Fruit fly (Drosophila melanogaster) whole organism, embryonic: ENCODE results near the gene CG9839.

Source experiments
- Antp ChIP-seq: fragments of 200-800 bp; sonication (Bioruptor generic); optimal IDR thresholded peaks from 3 replicates; lab custom pipeline; 2016; ENCODE audit warnings: missing biosample characterization, missing genetic modification characterization
- CG13624 ChIP-seq: fragments of 200-800 bp; sonication (Bioruptor generic); optimal IDR thresholded peaks from 2 replicates; lab custom pipeline; 2016; ENCODE audit warnings: missing biosample characterization, missing genetic modification characterization
- CG13894 ChIP-seq: fragments of 200-800 bp; sonication (Bioruptor generic); optimal IDR thresholded peaks from 3 replicates; lab custom pipeline; 2018; ENCODE audit warnings: missing biosample characterization, mild to moderate bottlenecking, missing genetic modification characterization, moderate library complexity
- CG14050 ChIP-seq: fragments of 200-800 bp; sonication (Bioruptor generic); IDR thresholded peaks from 3 replicates; pipeline ENCODE4 v1.3.6; 2022; ENCODE audit warnings: missing biosample characterization, missing genetic modification characterization
- CG17612 ChIP-seq: fragments of 200-800 bp; sonication (Bioruptor generic); IDR thresholded peaks from 2 replicates; pipeline ENCODE4 v1.3.6; 2022; ENCODE audit warnings: missing biosample characterization, missing genetic modification characterization
- CG17829 ChIP-seq: fragments of 200-800 bp; optimal IDR thresholded peaks from 2 replicates; lab custom pipeline; 2019; ENCODE audit warnings: missing biosample characterization, mild to moderate bottlenecking, missing genetic modification characterization, moderate library complexity
- CG1792 ChIP-seq: fragments of 200-800 bp; sonication (Bioruptor generic); optimal IDR thresholded peaks from 2 replicates; lab custom pipeline; 2016; ENCODE audit warnings: missing biosample characterization, missing genetic modification characterization
- CG2116 ChIP-seq: fragments of 200-800 bp; sonication (Bioruptor generic); optimal IDR thresholded peaks from 3 replicates; lab custom pipeline; 2018; ENCODE audit warnings: missing biosample characterization, mild to moderate bottlenecking, missing genetic modification characterization
- CG2678 ChIP-seq: fragments of 200-800 bp; sonication (Bioruptor generic); optimal IDR thresholded peaks from 3 replicates; lab custom pipeline; 2019; ENCODE audit warnings: missing biosample characterization, mild to moderate bottlenecking, missing genetic modification characterization, moderate library complexity
- CG32772 ChIP-seq: fragments of 200-800 bp; sonication (Bioruptor generic); IDR thresholded peaks from 2 replicates; pipeline ENCODE4 v1.3.6; 2022; ENCODE audit warnings: missing biosample characterization, missing genetic modification characterization
- CG34376 ChIP-seq: fragments of 200-800 bp; sonication (Bioruptor generic); optimal IDR thresholded peaks from 2 replicates; lab custom pipeline; 2018; ENCODE audit warnings: missing biosample characterization, mild to moderate bottlenecking, missing genetic modification characterization
- CG3995 ChIP-seq: fragments of 200-800 bp; sonication (Bioruptor generic); optimal IDR thresholded peaks from 3 replicates; lab custom pipeline; 2016; ENCODE audit warnings: missing biosample characterization, missing genetic modification characterization
- CG4820 ChIP-seq: fragments of 200-800 bp; sonication (Bioruptor generic); optimal IDR thresholded peaks from 3 replicates; lab custom pipeline; 2016; ENCODE audit warnings: missing biosample characterization, missing genetic modification characterization
- CG5180 ChIP-seq: fragments of 200-800 bp; sonication (Bioruptor generic); optimal IDR thresholded peaks from 3 replicates; lab custom pipeline; 2017; ENCODE audit warnings: missing biosample characterization, missing genetic modification characterization, mild to moderate bottlenecking, moderate library complexity, missing genetic modification reagents
- CG7271 ChIP-seq: fragments of 200-800 bp; sonication (Bioruptor generic); optimal IDR thresholded peaks from 2 replicates; lab custom pipeline; 2018; ENCODE audit warnings: missing biosample characterization, mild to moderate bottlenecking, missing genetic modification characterization, moderate library complexity
- CG8290 ChIP-seq, 3 experiments: fragments of 200-800 bp; sonication (Bioruptor generic); optimal IDR thresholded peaks; 2 replicates each; lab custom pipeline; 2016 to 2019; ENCODE audit warnings: missing biosample characterization in 3 of 3, missing genetic modification characterization in 3 of 3, mild to moderate bottlenecking in 2 of 3, moderate library complexity in 1 of 3
- CG9817 ChIP-seq: fragments of 200-800 bp; sonication (Bioruptor generic); optimal IDR thresholded peaks from 2 replicates; lab custom pipeline; 2018; ENCODE audit warnings: missing biosample characterization, mild to moderate bottlenecking, missing genetic modification characterization, moderate library complexity
- CoRest ChIP-seq: fragments of 200-800 bp; sonication (Bioruptor generic); optimal IDR thresholded peaks from 3 replicates; lab custom pipeline; 2018; ENCODE audit warnings: missing biosample characterization, mild to moderate bottlenecking, missing genetic modification characterization, moderate library complexity
- Drgx ChIP-seq: fragments of 200-800 bp; sonication (Bioruptor generic); IDR thresholded peaks from 2 replicates; pipeline ENCODE4 v1.3.6; 2022; ENCODE audit warnings: missing biosample characterization, missing genetic modification characterization
- Ets97D ChIP-seq: fragments of 200-800 bp; sonication (Bioruptor generic); optimal IDR thresholded peaks from 3 replicates; lab custom pipeline; 2016; ENCODE audit warnings: missing biosample characterization, missing genetic modification characterization
- Fer3 ChIP-seq: fragments of 200-800 bp; sonication (Bioruptor generic); optimal IDR thresholded peaks from 2 replicates; lab custom pipeline; 2018; ENCODE audit warnings: missing biosample characterization, mild to moderate bottlenecking, missing genetic modification characterization, moderate library complexity
- GATAe ChIP-seq: fragments of 200-800 bp; sonication (Bioruptor generic); conservative IDR thresholded peaks from 2 replicates; pipeline ENCODE4 v1.3.6; 2022; ENCODE audit warnings: missing biosample characterization, missing genetic modification characterization
- H2.0 ChIP-seq: fragments of 200-800 bp; sonication (Bioruptor generic); IDR thresholded peaks from 2 replicates; pipeline ENCODE4 v1.3.6; 2022; ENCODE audit warnings: missing biosample characterization, missing genetic modification characterization
- Hey ChIP-seq: fragments of 200-800 bp; sonication (Bioruptor generic); optimal IDR thresholded peaks from 3 replicates; lab custom pipeline; 2018; ENCODE audit warnings: missing biosample characterization, mild to moderate bottlenecking, missing genetic modification characterization
- Mad ChIP-seq: fragments of 200-800 bp; sonication (Bioruptor generic); optimal IDR thresholded peaks from 2 replicates; lab custom pipeline; 2016; ENCODE audit warnings: missing biosample characterization, missing genetic modification characterization
- Oaz ChIP-seq: fragments of 200-800 bp; sonication (Bioruptor generic); IDR thresholded peaks from 2 replicates; pipeline ENCODE4 v1.3.6; 2022; ENCODE audit warnings: missing biosample characterization, missing genetic modification characterization
- Sin3A ChIP-seq: fragments of >200 bp; optimal IDR thresholded peaks from 2 replicates; lab custom pipeline; 2018
- Six4 ChIP-seq: fragments of 200-800 bp; sonication (Bioruptor generic); optimal IDR thresholded peaks from 2 replicates; lab custom pipeline; 2016; ENCODE audit warnings: missing biosample characterization, missing genetic modification characterization
- ap ChIP-seq: fragments of 200-800 bp; sonication (Bioruptor generic); IDR thresholded peaks from 2 replicates; pipeline ENCODE4 v1.3.6; 2022; ENCODE audit warnings: missing biosample characterization, missing genetic modification characterization
- btn ChIP-seq: fragments of 200-800 bp; sonication (Bioruptor generic); optimal IDR thresholded peaks from 2 replicates; lab custom pipeline; 2016; ENCODE audit warnings: missing biosample characterization, missing genetic modification characterization
- croc ChIP-seq: fragments of 200-800 bp; sonication (Bioruptor generic); conservative IDR thresholded peaks from 3 replicates; pipeline ENCODE4 v1.3.6; 2022; ENCODE audit warnings: missing biosample characterization, missing genetic modification characterization
- danr ChIP-seq: fragments of 200-800 bp; sonication (Bioruptor generic); IDR thresholded peaks from 2 replicates; pipeline ENCODE4 v1.3.6; 2022; ENCODE audit warnings: missing biosample characterization, missing genetic modification characterization
- dmrt11E ChIP-seq: fragments of 200-800 bp; sonication (Bioruptor generic); optimal IDR thresholded peaks from 3 replicates; lab custom pipeline; 2018; ENCODE audit warnings: missing biosample characterization, mild to moderate bottlenecking, missing genetic modification characterization, moderate library complexity
- ems ChIP-seq: fragments of 200-800 bp; sonication (Bioruptor generic); optimal IDR thresholded peaks from 3 replicates; lab custom pipeline; 2016; ENCODE audit warnings: missing biosample characterization, missing genetic modification characterization
- en ChIP-seq: fragments of 200-800 bp; sonication (Bioruptor generic); optimal IDR thresholded peaks from 2 replicates; lab custom pipeline; 2016; ENCODE audit warnings: missing biosample characterization, missing genetic modification characterization
- ewg ChIP-seq: fragments of 200-800 bp; sonication (Bioruptor generic); optimal IDR thresholded peaks from 3 replicates; lab custom pipeline; 2017; ENCODE audit warnings: mild to moderate bottlenecking, missing biosample characterization, missing genetic modification reagents, missing genetic modification characterization
- fd3F ChIP-seq: fragments of 200-800 bp; sonication (Bioruptor generic); optimal IDR thresholded peaks from 2 replicates; lab custom pipeline; 2018; ENCODE audit warnings: missing biosample characterization, mild to moderate bottlenecking, missing genetic modification characterization, moderate library complexity
- kah ChIP-seq: fragments of 200-800 bp; sonication (Bioruptor generic); optimal IDR thresholded peaks from 2 replicates; lab custom pipeline; 2018; ENCODE audit warnings: missing biosample characterization, mild to moderate bottlenecking, missing genetic modification characterization
- ken ChIP-seq: fragments of 200-800 bp; sonication (Bioruptor generic); IDR thresholded peaks from 3 replicates; pipeline ENCODE4 v1.3.6; 2022; ENCODE audit warnings: missing biosample characterization, missing genetic modification characterization
- onecut ChIP-seq: fragments of 200-800 bp; sonication (Bioruptor generic); IDR thresholded peaks from 2 replicates; pipeline ENCODE4 v1.3.6; 2022; ENCODE audit warnings: missing biosample characterization, missing genetic modification characterization
- row ChIP-seq: fragments of 200-800 bp; sonication (Bioruptor generic); IDR thresholded peaks from 3 replicates; pipeline ENCODE4 v1.3.6; 2022; ENCODE audit warnings: missing biosample characterization, missing genetic modification characterization
- sc ChIP-seq, 3 experiments: fragments of >200 bp in 2 of 3; fragments of 200-800 bp in 1 of 3; sonication (Bioruptor generic) in 1 of 3; optimal IDR thresholded peaks; 2 replicates in 2 of 3; 3 replicates in 1 of 3; lab custom pipeline; 2017; ENCODE audit warnings: mild to moderate bottlenecking in 1 of 3, missing biosample characterization in 1 of 3, missing genetic modification characterization in 1 of 3, missing genetic modification reagents in 1 of 3
- sisA ChIP-seq: fragments of 200-800 bp; sonication (Bioruptor generic); IDR thresholded peaks from 2 replicates; pipeline ENCODE4 v1.3.6; 2022; ENCODE audit warnings: missing biosample characterization, missing genetic modification characterization
- tin ChIP-seq: fragments of 200-800 bp; sonication (Bioruptor generic); optimal IDR thresholded peaks from 3 replicates; lab custom pipeline; 2016; ENCODE audit warnings: missing biosample characterization, missing genetic modification characterization
- tll ChIP-seq, 2 experiments: fragments of 200-800 bp in 1 of 2; fragments of >200 bp in 1 of 2; sonication (Bioruptor generic) in 1 of 2; optimal IDR thresholded peaks; 2 replicates each; lab custom pipeline; 2017 to 2019; ENCODE audit warnings: missing biosample characterization in 2 of 2, missing genetic modification characterization in 2 of 2, mild to moderate bottlenecking in 1 of 2, moderate library complexity in 1 of 2
- trem ChIP-seq: fragments of 200-800 bp; optimal IDR thresholded peaks from 3 replicates; lab custom pipeline; 2019; ENCODE audit warnings: missing biosample characterization, mild to moderate bottlenecking, missing genetic modification characterization, moderate library complexity
- twi ChIP-seq: fragments of 200-800 bp; optimal IDR thresholded peaks from 2 replicates; lab custom pipeline; 2019; ENCODE audit warnings: missing biosample characterization, mild to moderate bottlenecking, missing genetic modification characterization, moderate library complexity
- tx ChIP-seq: fragments of 200-800 bp; sonication (Bioruptor generic); optimal IDR thresholded peaks from 2 replicates; lab custom pipeline; 2016; ENCODE audit warnings: missing biosample characterization, missing genetic modification characterization
- vfl ChIP-seq: fragments of 200-800 bp; sonication (Bioruptor generic); optimal IDR thresholded peaks from 2 replicates; lab custom pipeline; 2016; ENCODE audit warnings: missing biosample characterization, missing genetic modification characterization

Gene CG9839

DNA sequence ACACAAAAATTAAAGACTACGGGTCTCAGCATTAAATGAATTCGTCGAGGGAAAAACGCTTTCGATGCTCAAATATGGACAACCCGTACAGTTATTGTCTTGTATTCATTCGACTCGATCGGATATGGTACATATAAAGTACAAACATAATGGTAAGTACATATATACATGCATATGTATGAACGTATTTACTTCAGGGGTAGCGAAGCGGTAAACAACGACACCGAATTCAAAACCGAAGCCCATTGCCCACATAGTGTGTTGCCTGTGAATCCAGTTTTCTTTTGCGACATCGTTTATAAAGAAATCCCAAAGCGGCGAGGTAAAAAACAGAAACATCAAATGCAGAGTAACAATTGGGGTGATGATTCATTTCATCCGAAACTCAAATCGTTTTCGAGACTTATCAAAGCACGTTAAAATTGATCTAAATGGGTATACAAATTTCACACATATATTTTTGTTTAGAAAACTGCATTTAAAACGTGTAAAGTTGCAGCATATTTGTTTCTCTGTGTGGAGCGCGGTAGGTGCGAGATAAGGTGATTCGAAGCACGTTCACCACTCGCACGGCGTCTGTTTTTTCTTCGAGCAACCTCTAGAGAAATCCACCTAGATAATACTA lies 6.9 kb upstream of the CG9839 start (continued):
- peak; percentile 11 for TF ChIP-seq CG17829 (tag; lab: Kevin White, UChicago)
- TF ChIP-seq trem (tag; lab: Kevin White, UChicago): no peak
- TF ChIP-seq CG32772 (GFP tag; lab: Robert Waterston, UW): peak; percentile 58; the same call in 1 of the 2 replicates
- TF ChIP-seq sisA: peak; percentile 61
- TF ChIP-seq tx (GFP tag; lab: Kevin White, UChicago): peak; percentile 21
- TF ChIP-seq btn (GFP tag; lab: Kevin White, UChicago): no peak
- peak; percentile 27; the same call in 1 of the 2 replicates for TF ChIP-seq danr (GFP tag; lab: Robert Waterston, UW)
- peak; percentile 20 for TF ChIP-seq kah (GFP tag; lab: Kevin White, UChicago)
- TF ChIP-seq ap (GFP tag; lab: Robert Waterston, UW): no peak
- no peak for TF ChIP-seq CG2116 (GFP tag; lab: Kevin White, UChicago)
- TF ChIP-seq CG13894: peak; percentile 88
- peak; percentile 36 for TF ChIP-seq dmrt11E (tag; lab: Kevin White, UChicago)
- TF ChIP-seq CG1792: peak; percentile 13
- TF ChIP-seq CG9817 (tag; lab: Kevin White, UChicago): no peak
- peak; percentile 39 for TF ChIP-seq CG13624 (GFP tag; lab: Kevin White, UChicago)
- TF ChIP-seq CG3995 (GFP tag; lab: Kevin White, UChicago): no peak
- no peak for TF ChIP-seq CG8290 (GFP tag; optimal IDR thresholded peaks at IDR 0.05; lab: Kevin White, UChicago)
- TF ChIP-seq CG8290 (tag; optimal IDR thresholded peaks at IDR 0.05; lab: Kevin White, UChicago): peak in 1 of 2 experiments; percentile 23
- TF ChIP-seq ems (GFP tag; lab: Kevin White, UChicago): no peak
- no peak for TF ChIP-seq vfl (GFP tag; lab: Kevin White, UChicago)
- TF ChIP-seq CG4820: peak; percentile 10
- peak; percentile 94 for TF ChIP-seq Drgx (GFP tag; lab: Robert Waterston, UW)
- TF ChIP-seq en (GFP tag; lab: Kevin White, UChicago): no peak
- 0 out of 3 replicates have a peak, but pooled peaks have one; percentile 4 for TF ChIP-seq ken (GFP tag; lab: Robert Waterston, UW)
- peak; percentile 76 for TF ChIP-seq row
- peak; percentile 19 for TF ChIP-seq tin (GFP tag; lab: Kevin White, UChicago)
- TF ChIP-seq CG17612 (GFP tag; lab: Robert Waterston, UW): no peak
- TF ChIP-seq Mad (GFP tag; lab: Kevin White, UChicago): no peak
- TF ChIP-seq Six4 (GFP tag; lab: Kevin White, UChicago): peak; percentile 14
- no peak for TF ChIP-seq Hey
- TF ChIP-seq H2.0 (GFP tag; lab: Robert Waterston, UW): 0 out of 2 replicates have a peak, but pooled peaks have one; percentile 37
- peak; percentile 18; the same call in 1 of the 3 replicates for TF ChIP-seq CG14050
- no peak for TF ChIP-seq CG34376 (GFP tag; lab: Kevin White, UChicago)
- TF ChIP-seq GATAe: no peak
- no peak for TF ChIP-seq twi (tag; lab: Kevin White, UChicago)
- TF ChIP-seq Ets97D (GFP tag; lab: Kevin White, UChicago): no peak
- TF ChIP-seq sc (optimal IDR thresholded peaks at IDR 0.05; lab: Kevin White, UChicago): no peak
- TF ChIP-seq sc (GFP tag; optimal IDR thresholded peaks at IDR 0.05; lab: Kevin White, UChicago): peak; percentile 14
- TF ChIP-seq fd3F (GFP tag; lab: Kevin White, UChicago): no peak
- TF ChIP-seq croc (GFP tag; lab: Robert Waterston, UW): peak; percentile 27; the same call in 1 of the 3 replicates
- peak; percentile 14 for TF ChIP-seq CG2678 (tag; lab: Kevin White, UChicago)
- peak; percentile 21 for TF ChIP-seq CoRest (tag; lab: Kevin White, UChicago)
- no peak for TF ChIP-seq CG7271
- TF ChIP-seq onecut: 0 out of 2 replicates have a peak, but pooled peaks have one; percentile 8
- 0 out of 2 replicates have a peak, but pooled peaks have one; percentile 47 for TF ChIP-seq Oaz
- TF ChIP-seq ewg: peak; percentile 9
- no peak for TF ChIP-seq tll (GFP tag; optimal IDR thresholded peaks at IDR 0.05; lab: Kevin White, UChicago)
- peak; percentile 36 for TF ChIP-seq Antp (GFP tag; lab: Kevin White, UChicago)
- no peak for TF ChIP-seq Sin3A (lab: Kevin White, UChicago)
- TF ChIP-seq CG5180 (GFP tag; lab: Kevin White, UChicago): no peak
- TF ChIP-seq Fer3: peak; percentile 39
